Worm (Caenorhabditis elegans) whole organism, young adult: ENCODE measurements around the gene C56C10.6.

Source experiments
- B0336.3 ChIP-seq: fragments of 200-800 bp; sonication (Bioruptor generic); IDR thresholded peaks from 2 replicates; pipeline ENCODE4 v1.3.6; 2022; ENCODE audit warnings: missing genetic modification characterization, missing compliant biosample characterization
- F37B4.10 ChIP-seq: fragments of 200-800 bp; sonication (Bioruptor generic); IDR thresholded peaks from 2 replicates; pipeline ENCODE4 v1.3.6; 2022; ENCODE audit warnings: missing genetic modification characterization, missing compliant biosample characterization
- dpl-1 ChIP-seq: fragments of 150-350 bp; optimal IDR thresholded peaks from 2 replicates; lab custom pipeline; 2014; ENCODE audit warnings: missing biosample characterization, missing genetic modification reagents, missing genetic modification characterization
- egl-44 ChIP-seq: fragments of 200-800 bp; sonication (Bioruptor generic); IDR thresholded peaks from 2 replicates; pipeline ENCODE4 v1.3.6; 2022; ENCODE audit warnings: missing genetic modification reagents, missing genetic modification characterization, missing compliant biosample characterization
- madf-8 ChIP-seq: fragments of 200-800 bp; sonication (Bioruptor generic); conservative IDR thresholded peaks from 2 replicates; pipeline ENCODE4 v1.3.6; 2022; ENCODE audit warnings: missing genetic modification reagents, missing genetic modification characterization, missing compliant biosample characterization
- pbrm-1 ChIP-seq: fragments of 200-800 bp; sonication (Bioruptor generic); IDR thresholded peaks from 2 replicates; pipeline ENCODE4 v1.3.6; 2022; ENCODE audit warnings: missing genetic modification reagents, missing genetic modification characterization, missing compliant biosample characterization
- unc-62 ChIP-seq: fragments of 150-350 bp; optimal IDR thresholded peaks from 2 replicates; lab custom pipeline; 2014; ENCODE audit warnings: missing biosample characterization, missing genetic modification reagents, missing genetic modification characterization

- TF ChIP-seq madf-8 (GFP tag; lab: Robert Waterston, UW) (no peak), F37B4.10 (no peak), pbrm-1 (no peak), unc-62 (no peak), egl-44 (no peak), dpl-1 (GFP tag; lab: Kevin White, UChicago) (no peak), B0336.3 (GFP tag; lab: Robert Waterston, UW) (no peak)
Measured at ce11 chrII:6619007-6619406, 37.9 kb upstream of the C56C10.6 start.
